Fruit fly (Drosophila melanogaster) whole organism, embryonic: ENCODE data around the gene TyrRII.

Source experiments
- Adf1 ChIP-seq: fragments of 200-800 bp; sonication (Bioruptor generic); IDR thresholded peaks from 2 replicates; pipeline ENCODE4 v1.3.6; 2022; ENCODE audit warnings: missing biosample characterization, missing genetic modification characterization
- CG15269 ChIP-seq: fragments of 200-800 bp; sonication (Bioruptor generic); optimal IDR thresholded peaks from 2 replicates; lab custom pipeline; 2018; ENCODE audit warnings: missing biosample characterization, mild to moderate bottlenecking, missing genetic modification characterization, moderate library complexity
- CG16779 ChIP-seq: fragments of 200-800 bp; sonication (Bioruptor generic); IDR thresholded peaks from 2 replicates; pipeline ENCODE4 v1.3.6; 2022; ENCODE audit warnings: missing biosample characterization, missing genetic modification characterization
- CG16815 ChIP-seq: fragments of 200-800 bp; sonication (Bioruptor generic); optimal IDR thresholded peaks from 3 replicates; lab custom pipeline; 2017; ENCODE audit warnings: missing biosample characterization, mild to moderate bottlenecking, missing genetic modification characterization
- CG17359 ChIP-seq: fragments of 200-800 bp; sonication (Bioruptor generic); optimal IDR thresholded peaks from 3 replicates; lab custom pipeline; 2018; ENCODE audit warnings: missing biosample characterization, mild to moderate bottlenecking, missing genetic modification characterization, moderate library complexity
- CG17568 ChIP-seq: fragments of 200-800 bp; sonication (Bioruptor generic); optimal IDR thresholded peaks from 2 replicates; lab custom pipeline; 2018; ENCODE audit warnings: missing biosample characterization, mild to moderate bottlenecking, missing genetic modification characterization, moderate library complexity
- CG2199 ChIP-seq: fragments of 200-800 bp; sonication (Bioruptor generic); IDR thresholded peaks from 3 replicates; pipeline ENCODE4 v1.3.6; 2022; ENCODE audit warnings: missing biosample characterization, missing genetic modification characterization
- CG32532 ChIP-seq: fragments of 200-800 bp; sonication (Bioruptor generic); IDR thresholded peaks from 2 replicates; pipeline ENCODE4 v1.3.6; 2022; ENCODE audit warnings: missing biosample characterization, missing genetic modification characterization
- CG34224 ChIP-seq: fragments of 200-800 bp; sonication (Bioruptor generic); IDR thresholded peaks from 3 replicates; pipeline ENCODE4 v1.3.6; 2022; ENCODE audit warnings: missing biosample characterization, missing genetic modification characterization; ENCODE audit not compliant: partially characterized antibody
- CG34376 ChIP-seq: fragments of 200-800 bp; sonication (Bioruptor generic); optimal IDR thresholded peaks from 2 replicates; lab custom pipeline; 2018; ENCODE audit warnings: missing biosample characterization, mild to moderate bottlenecking, missing genetic modification characterization
- CG34422 ChIP-seq: fragments of 200-800 bp; sonication (Bioruptor generic); IDR thresholded peaks from 3 replicates; pipeline ENCODE4 v1.3.6; 2022; ENCODE audit warnings: missing biosample characterization, missing genetic modification characterization
- CG4360 ChIP-seq: fragments of 200-800 bp; sonication (Bioruptor generic); IDR thresholded peaks from 2 replicates; pipeline ENCODE4 v1.3.6; 2022; ENCODE audit warnings: missing biosample characterization, missing genetic modification characterization
- CG4707 ChIP-seq: fragments of 200-800 bp; sonication (Bioruptor generic); optimal IDR thresholded peaks from 2 replicates; lab custom pipeline; 2018; ENCODE audit warnings: missing biosample characterization, mild to moderate bottlenecking, missing genetic modification characterization, moderate library complexity
- CG4820 ChIP-seq: fragments of 200-800 bp; sonication (Bioruptor generic); optimal IDR thresholded peaks from 3 replicates; lab custom pipeline; 2016; ENCODE audit warnings: missing biosample characterization, missing genetic modification characterization
- CG7987 ChIP-seq: fragments of 200-800 bp; sonication (Bioruptor generic); optimal IDR thresholded peaks from 2 replicates; lab custom pipeline; 2018; ENCODE audit warnings: missing biosample characterization, mild to moderate bottlenecking, missing genetic modification characterization, moderate library complexity
- CG9437 ChIP-seq: fragments of 200-800 bp; sonication (Bioruptor generic); optimal IDR thresholded peaks from 2 replicates; lab custom pipeline; 2018; ENCODE audit warnings: missing biosample characterization, mild to moderate bottlenecking, missing genetic modification characterization
- CHES-1-like ChIP-seq: fragments of 200-800 bp; sonication (Bioruptor generic); optimal IDR thresholded peaks from 2 replicates; lab custom pipeline; 2016; ENCODE audit warnings: missing biosample characterization, missing genetic modification characterization
- Dbx ChIP-seq: fragments of 200-800 bp; sonication (Bioruptor generic); IDR thresholded peaks from 3 replicates; pipeline ENCODE4 v1.3.6; 2022; ENCODE audit warnings: missing biosample characterization, missing genetic modification characterization
- Doc2 ChIP-seq: fragments of 200-800 bp; sonication (Bioruptor generic); IDR thresholded peaks from 2 replicates; pipeline ENCODE4 v1.3.6; 2022; ENCODE audit warnings: missing biosample characterization, missing genetic modification characterization
- ERR ChIP-seq: fragments of 200-800 bp; sonication (Bioruptor generic); optimal IDR thresholded peaks from 2 replicates; lab custom pipeline; 2016; ENCODE audit warnings: missing biosample characterization, missing genetic modification characterization
- Fer2 ChIP-seq: fragments of 200-800 bp; sonication (Bioruptor generic); optimal IDR thresholded peaks from 2 replicates; lab custom pipeline; 2018; ENCODE audit warnings: missing biosample characterization, mild to moderate bottlenecking, missing genetic modification characterization, moderate library complexity
- HLH4C ChIP-seq: fragments of 200-800 bp; sonication (Bioruptor generic); IDR thresholded peaks from 3 replicates; pipeline ENCODE4 v1.3.6; 2022; ENCODE audit warnings: missing biosample characterization, missing genetic modification characterization; ENCODE audit not compliant: partially characterized antibody
- HLHmδ ChIP-seq: fragments of 200-800 bp; sonication (Bioruptor generic); optimal IDR thresholded peaks from 2 replicates; lab custom pipeline; 2018; ENCODE audit warnings: missing biosample characterization, mild to moderate bottlenecking, missing genetic modification characterization, moderate library complexity
- Hmr ChIP-seq: fragments of 200-800 bp; sonication (Bioruptor generic); optimal IDR thresholded peaks from 3 replicates; lab custom pipeline; 2017; ENCODE audit warnings: mild to moderate bottlenecking, missing biosample characterization, missing genetic modification reagents, missing genetic modification characterization
- Hr51 ChIP-seq, 2 experiments: fragments of 200-800 bp; sonication (Bioruptor generic); optimal IDR thresholded peaks; 2 replicates in 1 of 2; 3 replicates in 1 of 2; lab custom pipeline; 2016 to 2018; ENCODE audit warnings: missing biosample characterization in 2 of 2, missing genetic modification characterization in 2 of 2, mild to moderate bottlenecking in 1 of 2, moderate library complexity in 1 of 2
- MESR4 ChIP-seq: fragments of 200-800 bp; sonication (Bioruptor generic); optimal IDR thresholded peaks from 2 replicates; lab custom pipeline; 2018; ENCODE audit warnings: missing biosample characterization, mild to moderate bottlenecking, missing genetic modification characterization, moderate library complexity
- Rfx ChIP-seq: fragments of 200-800 bp; sonication (Bioruptor generic); IDR thresholded peaks from 2 replicates; pipeline ENCODE4 v1.3.6; 2022; ENCODE audit warnings: missing biosample characterization, missing genetic modification characterization
- Trl ChIP-seq, 3 experiments: fragments of >200 bp in 2 of 3; fragments of 200-800 bp in 1 of 3; sonication (Bioruptor generic) in 1 of 3; optimal IDR thresholded peaks; 2 replicates in 1 of 3; 3 replicates in 2 of 3; lab custom pipeline; 2016 to 2017; ENCODE audit warnings: missing biosample characterization in 1 of 3, missing genetic modification characterization in 1 of 3
- Usf ChIP-seq: fragments of 200-800 bp; sonication (Bioruptor generic); optimal IDR thresholded peaks from 2 replicates; lab custom pipeline; 2017; ENCODE audit warnings: missing genotype, missing biosample characterization, missing genetic modification characterization
- Xbp1 ChIP-seq: fragments of 200-800 bp; sonication (Bioruptor generic); optimal IDR thresholded peaks from 3 replicates; lab custom pipeline; 2016; ENCODE audit warnings: missing biosample characterization, mild to moderate bottlenecking, missing genetic modification characterization
- az2 ChIP-seq: fragments of 200-800 bp; sonication (Bioruptor generic); optimal IDR thresholded peaks from 3 replicates; lab custom pipeline; 2016; ENCODE audit warnings: missing biosample characterization, missing genetic modification characterization
- dmrt11E ChIP-seq: fragments of 200-800 bp; sonication (Bioruptor generic); optimal IDR thresholded peaks from 3 replicates; lab custom pipeline; 2018; ENCODE audit warnings: missing biosample characterization, mild to moderate bottlenecking, missing genetic modification characterization, moderate library complexity
- exex ChIP-seq: fragments of 200-800 bp; sonication (Bioruptor generic); optimal IDR thresholded peaks from 4 replicates; lab custom pipeline; 2018; ENCODE audit warnings: missing biosample characterization, mild to moderate bottlenecking, missing genetic modification characterization, moderate library complexity
- fd102C ChIP-seq: fragments of 200-800 bp; sonication (Bioruptor generic); optimal IDR thresholded peaks from 2 replicates; lab custom pipeline; 2018; ENCODE audit warnings: missing biosample characterization, mild to moderate bottlenecking, missing genetic modification characterization, moderate library complexity
- jumu ChIP-seq: fragments of 200-800 bp; sonication (Bioruptor generic); optimal IDR thresholded peaks from 3 replicates; lab custom pipeline; 2016; ENCODE audit warnings: missing biosample characterization, missing genetic modification characterization
- lab ChIP-seq: fragments of 200-800 bp; sonication (Bioruptor generic); optimal IDR thresholded peaks from 3 replicates; lab custom pipeline; 2017; ENCODE audit warnings: missing biosample characterization, missing genetic modification characterization, mild to moderate bottlenecking, moderate library complexity, missing genetic modification reagents
- pb ChIP-seq: fragments of 200-800 bp; sonication (Bioruptor generic); optimal IDR thresholded peaks from 3 replicates; lab custom pipeline; 2016; ENCODE audit warnings: missing biosample characterization, missing genetic modification characterization
- psq ChIP-seq: fragments of 200-800 bp; sonication (Bioruptor generic); optimal IDR thresholded peaks from 2 replicates; lab custom pipeline; 2017; ENCODE audit warnings: missing biosample characterization, missing genetic modification characterization
- pum ChIP-seq: fragments of 200-800 bp; sonication (Bioruptor generic); optimal IDR thresholded peaks from 2 replicates; lab custom pipeline; 2016; ENCODE audit warnings: missing biosample characterization, missing genetic modification characterization
- seq ChIP-seq: fragments of 200-800 bp; sonication (Bioruptor generic); IDR thresholded peaks from 2 replicates; pipeline ENCODE4 v1.3.6; 2022; ENCODE audit warnings: missing biosample characterization, missing genetic modification characterization
- slp2 ChIP-seq: fragments of 200-800 bp; sonication (Bioruptor generic); optimal IDR thresholded peaks from 2 replicates; lab custom pipeline; 2016; ENCODE audit warnings: missing biosample characterization, missing genetic modification characterization
- so ChIP-seq: fragments of 200-800 bp; sonication (Bioruptor generic); IDR thresholded peaks from 3 replicates; pipeline ENCODE4 v1.3.6; 2022; ENCODE audit warnings: missing biosample characterization, missing genetic modification characterization
- sqz ChIP-seq: fragments of 200-800 bp; sonication (Bioruptor generic); optimal IDR thresholded peaks from 3 replicates; lab custom pipeline; 2018; ENCODE audit warnings: missing biosample characterization, mild to moderate bottlenecking, missing genetic modification characterization
- tin ChIP-seq: fragments of 200-800 bp; sonication (Bioruptor generic); optimal IDR thresholded peaks from 3 replicates; lab custom pipeline; 2016; ENCODE audit warnings: missing biosample characterization, missing genetic modification characterization
- toy ChIP-seq: fragments of 200-800 bp; sonication (Bioruptor generic); IDR thresholded peaks from 2 replicates; pipeline ENCODE4 v1.3.6; 2022; ENCODE audit warnings: missing biosample characterization, missing genetic modification characterization
- unc-4 ChIP-seq: fragments of 200-800 bp; sonication (Bioruptor generic); IDR thresholded peaks from 2 replicates; pipeline ENCODE4 v1.3.6; 2022; ENCODE audit warnings: missing biosample characterization, missing genetic modification characterization; ENCODE audit not compliant: partially characterized antibody
- vnd ChIP-seq: fragments of 200-800 bp; sonication (Bioruptor generic); IDR thresholded peaks from 3 replicates; pipeline ENCODE4 v1.3.6; 2022; ENCODE audit warnings: missing biosample characterization, missing genetic modification characterization; ENCODE audit not compliant: partially characterized antibody
- zen2 ChIP-seq: fragments of 200-800 bp; sonication (Bioruptor generic); IDR thresholded peaks from 3 replicates; pipeline ENCODE4 v1.3.6; 2022; ENCODE audit warnings: missing biosample characterization, missing genetic modification characterization; ENCODE audit not compliant: partially characterized antibody

TyrRII gene

dm6 chr3R:17703691-17704537, 32.5 kb upstream of the TyrRII start (continued):
- TF ChIP-seq MESR4 (GFP tag; lab: Kevin White, UChicago) (peak; percentile 86), CG15269 (peak; percentile 99), CG16779 (peak; percentile 98), Fer2 (tag; lab: Kevin White, UChicago) (peak; percentile 87), slp2 (peak; percentile 99), CG4820 (GFP tag; lab: Kevin White, UChicago) (peak; percentile 98), jumu (GFP tag; lab: Kevin White, UChicago) (peak; percentile 99), CG17568 (GFP tag; lab: Kevin White, UChicago) (peak; percentile 98), tin (GFP tag; lab: Kevin White, UChicago) (peak; percentile 99), CG17359 (peak; percentile 99), ERR (peak; percentile 98), dmrt11E (tag; lab: Kevin White, UChicago) (peak; percentile 98), seq (GFP tag; lab: Robert Waterston, UW) (peak; percentile 100), CHES-1-like (GFP tag; lab: Kevin White, UChicago) (peak; percentile 99), CG4360 (GFP tag; lab: Robert Waterston, UW) (peak; percentile 90), CG34422 (peak; percentile 99), psq (peak; percentile 96), Usf (GFP tag; lab: Kevin White, UChicago) (peak; percentile 97), Trl (optimal IDR thresholded peaks at IDR 0.05; lab: Kevin White, UChicago) (no peak), Trl (GFP tag; optimal IDR thresholded peaks at IDR 0.05; lab: Kevin White, UChicago) (peak; percentile 99), lab (peak; percentile 99), exex (tag; lab: Kevin White, UChicago) (peak; percentile 88), CG9437 (GFP tag; lab: Kevin White, UChicago) (peak; percentile 96), vnd (GFP tag; lab: Robert Waterston, UW) (no peak), CG2199 (GFP tag; lab: Robert Waterston, UW) (peak; percentile 99), Adf1 (peak; percentile 91), CG16815 (GFP tag; lab: Kevin White, UChicago) (peak; percentile 98), CG4707 (peak; percentile 95), az2 (peak; percentile 99), CG7987 (GFP tag; lab: Kevin White, UChicago) (peak; percentile 94), fd102C (GFP tag; lab: Kevin White, UChicago) (peak; percentile 76), CG34224 (no peak), so (peak; percentile 99), sqz (peak; percentile 96), unc-4 (GFP tag; lab: Robert Waterston, UW) (no peak), CG32532 (GFP tag; lab: Robert Waterston, UW) (peak; percentile 99), pum (GFP tag; lab: Kevin White, UChicago) (peak; percentile 99), Hmr (peak; percentile 99), HLHmδ (GFP tag; lab: Kevin White, UChicago) (no peak), Rfx (GFP tag; lab: Robert Waterston, UW) (peak; percentile 99), Hr51 (GFP tag; optimal IDR thresholded peaks at IDR 0.05; lab: Kevin White, UChicago) (peak; percentile 99), pb (GFP tag; lab: Kevin White, UChicago) (peak; percentile 99), toy (GFP tag; lab: Robert Waterston, UW) (peak; percentile 96), Doc2 (peak; percentile 96), CG34376 (GFP tag; lab: Kevin White, UChicago) (peak; percentile 92), Xbp1 (GFP tag; lab: Kevin White, UChicago) (peak; percentile 99), HLH4C (GFP tag; lab: Robert Waterston, UW) (no peak), Dbx (GFP tag; lab: Robert Waterston, UW) (peak; percentile 99), zen2 (no peak)
